Fruit fly (Drosophila melanogaster) whole organism, prepupa: ENCODE measurements around the gene ZnT86D.
A peak's percentile ranks its signal among the peaks of the same experiment; 100 is the strongest.

ENCODE experiments used
- Blimp-1 ChIP-seq: fragments of 200-800 bp; sonication (Bioruptor generic); optimal IDR thresholded peaks from 3 replicates; lab custom pipeline; 2017; ENCODE audit warnings: missing biosample characterization, missing genetic modification characterization, mild to moderate bottlenecking, moderate library complexity, missing genetic modification reagents
- CG10631 ChIP-seq: fragments of 200-800 bp; sonication (Bioruptor generic); optimal IDR thresholded peaks from 2 replicates; lab custom pipeline; 2016; ENCODE audit warnings: missing biosample characterization, missing genetic modification characterization
- CG10669 ChIP-seq: fragments of 200-800 bp; sonication (Bioruptor generic); optimal IDR thresholded peaks from 3 replicates; lab custom pipeline; 2018; ENCODE audit warnings: missing biosample characterization, mild to moderate bottlenecking, missing genetic modification characterization, moderate library complexity
- CG11294 ChIP-seq: fragments of 200-800 bp; sonication (Bioruptor generic); IDR thresholded peaks from 2 replicates; pipeline ENCODE4 v1.3.6; 2022; ENCODE audit warnings: missing biosample characterization, missing genetic modification characterization
- CG11762 ChIP-seq: fragments of 200-800 bp; sonication (Bioruptor generic); optimal IDR thresholded peaks from 3 replicates; lab custom pipeline; 2016; ENCODE audit warnings: missing biosample characterization, missing genetic modification characterization; ENCODE audit not compliant: insufficient read depth
- CG11902 ChIP-seq: fragments of 200-800 bp; sonication (Bioruptor generic); optimal IDR thresholded peaks from 3 replicates; lab custom pipeline; 2016; ENCODE audit warnings: missing biosample characterization, missing genetic modification characterization
- CG15336 ChIP-seq: fragments of 200-800 bp; sonication (Bioruptor generic); IDR thresholded peaks from 2 replicates; pipeline ENCODE4 v1.3.6; 2022; ENCODE audit warnings: missing biosample characterization, missing genetic modification characterization
- CG1621 ChIP-seq: fragments of 200-800 bp; sonication (Bioruptor generic); optimal IDR thresholded peaks from 3 replicates; lab custom pipeline; 2018; ENCODE audit warnings: missing biosample characterization, mild to moderate bottlenecking, missing genetic modification characterization
- CG3032 ChIP-seq: fragments of 200-800 bp; optimal IDR thresholded peaks from 2 replicates; lab custom pipeline; 2019; ENCODE audit warnings: missing biosample characterization, mild to moderate bottlenecking, missing genetic modification characterization, moderate library complexity
- CG31627 ChIP-seq: fragments of 200-800 bp; sonication (Bioruptor generic); optimal IDR thresholded peaks from 3 replicates; lab custom pipeline; 2016; ENCODE audit warnings: missing biosample characterization, missing genetic modification characterization
- CG32006 ChIP-seq: fragments of 200-800 bp; sonication (Bioruptor generic); optimal IDR thresholded peaks from 3 replicates; lab custom pipeline; 2017; ENCODE audit warnings: missing biosample characterization, mild to moderate bottlenecking, missing genetic modification characterization
- CG34406 ChIP-seq: fragments of 200-800 bp; sonication (Bioruptor generic); optimal IDR thresholded peaks from 3 replicates; lab custom pipeline; 2016; ENCODE audit warnings: missing biosample characterization, missing genetic modification characterization
- CG4318 ChIP-seq: fragments of 200-800 bp; sonication (Bioruptor generic); optimal IDR thresholded peaks from 3 replicates; lab custom pipeline; 2017; ENCODE audit warnings: missing biosample characterization, mild to moderate bottlenecking, missing genetic modification characterization
- CG6163 ChIP-seq: fragments of 200-800 bp; sonication (Bioruptor generic); IDR thresholded peaks from 3 replicates; pipeline ENCODE4 v1.3.6; 2022; ENCODE audit warnings: missing biosample characterization, missing genetic modification characterization
- CG6276 ChIP-seq: fragments of 200-800 bp; sonication (Bioruptor generic); optimal IDR thresholded peaks from 2 replicates; lab custom pipeline; 2017; ENCODE audit warnings: missing biosample characterization, mild to moderate bottlenecking, missing genetic modification characterization
- CG6792 ChIP-seq: fragments of 200-800 bp; sonication (Bioruptor generic); optimal IDR thresholded peaks from 3 replicates; lab custom pipeline; 2016; ENCODE audit warnings: missing biosample characterization, missing genetic modification characterization
- CG6808 ChIP-seq: fragments of 200-800 bp; sonication (Bioruptor generic); optimal IDR thresholded peaks from 3 replicates; lab custom pipeline; 2017; ENCODE audit warnings: missing biosample characterization, missing genetic modification characterization, mild to moderate bottlenecking, moderate library complexity, missing genetic modification reagents
- CG8319 ChIP-seq: fragments of 200-800 bp; sonication (Bioruptor generic); optimal IDR thresholded peaks from 3 replicates; lab custom pipeline; 2016; ENCODE audit warnings: missing biosample characterization, missing genetic modification characterization
- CG8632 ChIP-seq: fragments of 200-800 bp; sonication (Bioruptor generic); optimal IDR thresholded peaks from 3 replicates; lab custom pipeline; 2016; ENCODE audit warnings: missing biosample characterization, missing genetic modification characterization
- CG9139 ChIP-seq: fragments of 200-800 bp; sonication (Bioruptor generic); optimal IDR thresholded peaks from 3 replicates; lab custom pipeline; 2017; ENCODE audit warnings: missing biosample characterization, mild to moderate bottlenecking, missing genetic modification characterization
- Eip75B ChIP-seq: fragments of 200-800 bp; sonication (Bioruptor generic); optimal IDR thresholded peaks from 3 replicates; lab custom pipeline; 2016; ENCODE audit warnings: missing biosample characterization, missing genetic modification characterization
- Eip78C ChIP-seq: fragments of 200-800 bp; sonication (Bioruptor generic); peaks from one replicate; lab custom pipeline; 2016; ENCODE audit warnings: missing biosample characterization, missing genetic modification characterization
- Eip93F ChIP-seq: fragments of 200-800 bp; sonication (Bioruptor generic); optimal IDR thresholded peaks from 2 replicates; lab custom pipeline; 2016; ENCODE audit warnings: missing biosample characterization, mild to moderate bottlenecking, missing genetic modification characterization
- Ets21C ChIP-seq: fragments of 200-800 bp; sonication (Bioruptor generic); optimal IDR thresholded peaks from 3 replicates; lab custom pipeline; 2016; ENCODE audit warnings: missing biosample characterization, missing genetic modification characterization
- Ets96B ChIP-seq: fragments of 200-800 bp; optimal IDR thresholded peaks from 2 replicates; lab custom pipeline; 2019; ENCODE audit warnings: missing biosample characterization, mild to moderate bottlenecking, missing genetic modification characterization, moderate library complexity
- Gug ChIP-seq: fragments of 200-800 bp; sonication (Bioruptor generic); IDR thresholded peaks from 2 replicates; pipeline ENCODE4 v1.3.6; 2022; ENCODE audit warnings: missing biosample characterization, missing genetic modification characterization
- Hr38 ChIP-seq: sonication (Bioruptor generic); optimal IDR thresholded peaks from 2 replicates; lab custom pipeline; 2016; ENCODE audit warnings: missing biosample characterization, missing genetic modification characterization
- Hr39 ChIP-seq: fragments of 200-800 bp; sonication (Bioruptor generic); optimal IDR thresholded peaks from 2 replicates; lab custom pipeline; 2016; ENCODE audit warnings: missing biosample characterization, missing genetic modification characterization
- Hr4 ChIP-seq: fragments of 200-800 bp; sonication (Bioruptor generic); optimal IDR thresholded peaks from 3 replicates; lab custom pipeline; 2016; ENCODE audit warnings: missing biosample characterization, missing genetic modification characterization
- Met ChIP-seq: fragments of 200-800 bp; sonication (Bioruptor generic); optimal IDR thresholded peaks from 3 replicates; lab custom pipeline; 2016; ENCODE audit warnings: missing biosample characterization, missing genetic modification characterization
- Smox ChIP-seq: fragments of 200-800 bp; sonication (Bioruptor generic); optimal IDR thresholded peaks from 3 replicates; lab custom pipeline; 2016; ENCODE audit warnings: missing biosample characterization, missing genetic modification characterization
- Sox102F ChIP-seq: fragments of 200-800 bp; sonication (Bioruptor generic); optimal IDR thresholded peaks from 2 replicates; lab custom pipeline; 2016; ENCODE audit warnings: missing biosample characterization, mild to moderate bottlenecking, missing genetic modification characterization
- Sox15 ChIP-seq: fragments of 200-800 bp; sonication (Bioruptor generic); optimal IDR thresholded peaks from 3 replicates; lab custom pipeline; 2016; ENCODE audit warnings: missing biosample characterization, missing genetic modification characterization
- achi ChIP-seq: fragments of 200-800 bp; sonication (Bioruptor generic); optimal IDR thresholded peaks from 3 replicates; lab custom pipeline; 2016; ENCODE audit warnings: missing biosample characterization, missing genetic modification characterization
- cyc ChIP-seq: fragments of 200-800 bp; sonication (Bioruptor generic); optimal IDR thresholded peaks from 3 replicates; lab custom pipeline; 2016; ENCODE audit warnings: missing biosample characterization, missing genetic modification characterization
- dac ChIP-seq: fragments of 200-800 bp; sonication (Bioruptor generic); optimal IDR thresholded peaks from 2 replicates; lab custom pipeline; 2017; ENCODE audit warnings: missing biosample characterization, mild to moderate bottlenecking, missing genetic modification characterization
- dsx ChIP-seq: fragments of 200-800 bp; optimal IDR thresholded peaks from 3 replicates; lab custom pipeline; 2019; ENCODE audit warnings: missing biosample characterization, mild to moderate bottlenecking, missing genetic modification characterization, moderate library complexity; ENCODE audit not compliant: poor library complexity, severe bottlenecking
- eg ChIP-seq: fragments of 200-800 bp; sonication (Bioruptor generic); IDR thresholded peaks from 3 replicates; pipeline ENCODE4 v1.3.6; 2022; ENCODE audit warnings: missing biosample characterization, missing genetic modification characterization
- esn ChIP-seq: fragments of 200-800 bp; sonication (Bioruptor generic); optimal IDR thresholded peaks from 2 replicates; lab custom pipeline; 2016; ENCODE audit warnings: missing biosample characterization, mild to moderate bottlenecking, missing genetic modification characterization, moderate library complexity
- fd59A ChIP-seq: fragments of 200-800 bp; sonication (Bioruptor generic); optimal IDR thresholded peaks from 2 replicates; lab custom pipeline; 2017; ENCODE audit warnings: missing biosample characterization, mild to moderate bottlenecking, missing genetic modification characterization, missing genetic modification reagents
- fd85E ChIP-seq: fragments of 200-800 bp; sonication (Bioruptor generic); optimal IDR thresholded peaks from 3 replicates; lab custom pipeline; 2016; ENCODE audit warnings: missing biosample characterization, missing genetic modification characterization
- fkh ChIP-seq: fragments of 200-800 bp; sonication (Bioruptor generic); optimal IDR thresholded peaks from 3 replicates; lab custom pipeline; 2017; ENCODE audit warnings: missing biosample characterization, mild to moderate bottlenecking, missing genetic modification characterization, moderate library complexity
- lz ChIP-seq: fragments of 200-800 bp; sonication (Bioruptor generic); optimal IDR thresholded peaks from 3 replicates; lab custom pipeline; 2016; ENCODE audit warnings: missing biosample characterization, missing genetic modification characterization
- net ChIP-seq: fragments of 200-800 bp; sonication (Bioruptor generic); optimal IDR thresholded peaks from 3 replicates; lab custom pipeline; 2016; ENCODE audit warnings: missing biosample characterization, missing genetic modification characterization
- pdm3 ChIP-seq: fragments of 200-800 bp; sonication (Bioruptor generic); optimal IDR thresholded peaks from 3 replicates; lab custom pipeline; 2016; ENCODE audit warnings: missing biosample characterization, missing genetic modification characterization
- salr ChIP-seq, 2 experiments: fragments of 200-800 bp; sonication (Bioruptor generic); optimal IDR thresholded peaks; 3 replicates each; lab custom pipeline; 2016 to 2018; ENCODE audit warnings: missing biosample characterization in 2 of 2, missing genetic modification characterization in 2 of 2, mild to moderate bottlenecking in 1 of 2
- spab ChIP-seq: fragments of 200-800 bp; sonication (Bioruptor generic); optimal IDR thresholded peaks from 2 replicates; lab custom pipeline; 2017; ENCODE audit warnings: missing biosample characterization, mild to moderate bottlenecking, missing genetic modification characterization, missing genetic modification reagents
- ss ChIP-seq, 2 experiments: fragments of 200-800 bp; sonication (Bioruptor generic); optimal IDR thresholded peaks; 2 replicates in 1 of 2; 3 replicates in 1 of 2; lab custom pipeline; 2017 to 2018; ENCODE audit warnings: mild to moderate bottlenecking in 2 of 2, missing biosample characterization in 2 of 2, missing genetic modification characterization in 2 of 2, moderate library complexity in 1 of 2
- svp ChIP-seq: fragments of 200-800 bp; sonication (Bioruptor generic); peaks from one replicate; lab custom pipeline; 2016; ENCODE audit warnings: missing biosample characterization, missing genetic modification characterization
- topi ChIP-seq: fragments of 200-800 bp; sonication (Bioruptor generic); optimal IDR thresholded peaks from 3 replicates; lab custom pipeline; 2016; ENCODE audit warnings: missing biosample characterization, missing genetic modification characterization
- vri ChIP-seq: fragments of 200-800 bp; sonication (Bioruptor generic); optimal IDR thresholded peaks from 3 replicates; lab custom pipeline; 2016; ENCODE audit warnings: missing biosample characterization, mild to moderate bottlenecking, missing genetic modification characterization

Gene ZnT86D

DNA sequence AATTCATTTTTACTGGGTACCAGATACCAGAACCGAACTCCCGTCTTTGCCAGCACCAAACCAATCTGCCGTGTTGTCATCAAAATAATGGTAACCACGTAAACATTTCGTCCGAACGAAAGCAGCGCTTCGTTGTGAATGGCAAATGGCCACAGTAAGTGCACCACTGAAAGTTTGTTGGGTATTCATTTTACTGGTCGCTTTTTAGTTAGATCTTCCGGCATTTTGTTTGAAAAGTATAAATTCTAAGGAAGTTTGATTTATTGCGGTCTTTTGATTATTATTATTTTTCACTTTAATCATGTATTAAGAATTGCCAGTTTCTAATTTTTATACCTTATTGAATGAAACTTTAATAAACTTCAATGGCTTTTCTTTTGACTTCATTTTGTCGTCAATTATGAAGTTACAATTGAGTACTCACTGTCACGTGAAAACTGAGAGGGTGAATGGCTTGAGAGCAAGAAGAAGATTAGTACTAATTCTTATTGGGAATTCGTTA is at the start of gene ZnT86D:
ZnT86D (minus strand) TSS at position 91 of the 502 bp plus-strand sequence.
- no peak for TF ChIP-seq Hr38 (GFP tag; lab: Kevin White, UChicago)
- TF ChIP-seq Eip75B = peak; percentile 70
- TF ChIP-seq CG6792 (GFP tag; lab: Kevin White, UChicago) = peak; percentile 43
- peak; percentile 76 for TF ChIP-seq Sox102F (GFP tag; lab: Kevin White, UChicago)
- TF ChIP-seq achi (GFP tag; lab: Kevin White, UChicago) = peak; percentile 64
- TF ChIP-seq CG11294 (GFP tag; lab: Robert Waterston, UW) = peak; percentile 47; the same call in 1 of the 2 replicates
- TF ChIP-seq CG10669 (GFP tag; lab: Kevin White, UChicago) = peak; percentile 65
- 0 out of 2 replicates have a peak, but pooled peaks have one; percentile 54 for TF ChIP-seq Gug (GFP tag; lab: Robert Waterston, UW)
- TF ChIP-seq CG6808 (GFP tag; lab: Kevin White, UChicago) = peak; percentile 44
- TF ChIP-seq CG1621 = peak; percentile 45
- TF ChIP-seq salr (GFP tag; optimal IDR thresholded peaks at IDR 0.05; lab: Kevin White, UChicago) = peak in 1 of 2 experiments; percentile 54
- TF ChIP-seq CG9139 (GFP tag; lab: Kevin White, UChicago) = no peak
- peak; percentile 71 for TF ChIP-seq CG3032
- TF ChIP-seq pdm3 (GFP tag; lab: Kevin White, UChicago) = peak; percentile 69
- peak; percentile 76 for TF ChIP-seq CG10631
- TF ChIP-seq cyc (GFP tag; lab: Kevin White, UChicago) = peak; percentile 76
- peak; percentile 62 for TF ChIP-seq Ets96B (tag; lab: Kevin White, UChicago)
- peak; percentile 56 for TF ChIP-seq dsx (GFP tag; lab: Kevin White, UChicago)
- TF ChIP-seq Sox15 (GFP tag; lab: Kevin White, UChicago) = peak; percentile 25
- TF ChIP-seq fkh (GFP tag; lab: Kevin White, UChicago) = peak; percentile 40
- peak; percentile 34 for TF ChIP-seq CG11762 (GFP tag; lab: Kevin White, UChicago)
- TF ChIP-seq esn (GFP tag; lab: Kevin White, UChicago) = peak; percentile 83
- TF ChIP-seq Blimp-1 (GFP tag; lab: Kevin White, UChicago) = peak; percentile 35
- TF ChIP-seq eg (GFP tag; lab: Robert Waterston, UW) = peak; percentile 61
- TF ChIP-seq CG4318 (GFP tag; lab: Kevin White, UChicago) = no peak
- TF ChIP-seq Hr39 (GFP tag; lab: Kevin White, UChicago) = peak; percentile 75
- TF ChIP-seq Eip93F (GFP tag; lab: Kevin White, UChicago) = no peak
- no peak for TF ChIP-seq CG8319 (GFP tag; lab: Kevin White, UChicago)
- TF ChIP-seq dac (GFP tag; lab: Kevin White, UChicago) = peak; percentile 22
- peak; percentile 76 for TF ChIP-seq Met
- TF ChIP-seq Ets21C (GFP tag; lab: Kevin White, UChicago) = peak; percentile 58
- peak; percentile 44 for TF ChIP-seq net
- peak; percentile 74 for TF ChIP-seq CG32006 (GFP tag; lab: Kevin White, UChicago)
- TF ChIP-seq topi (GFP tag; lab: Kevin White, UChicago) = peak; percentile 78
- TF ChIP-seq CG11902 (GFP tag; lab: Kevin White, UChicago) = peak; percentile 67
- TF ChIP-seq spab (GFP tag; lab: Kevin White, UChicago) = no peak
- peak; percentile 1 for TF ChIP-seq fd59A (GFP tag; lab: Kevin White, UChicago)
- TF ChIP-seq ss (GFP tag; optimal IDR thresholded peaks at IDR 0.05; lab: Kevin White, UChicago) = peak; percentile 11 to 67
- no peak for TF ChIP-seq CG6276 (GFP tag; lab: Kevin White, UChicago)
- peak; percentile 71 for TF ChIP-seq CG31627
- peak; percentile 50 for TF ChIP-seq CG34406
- TF ChIP-seq CG6163 = 0 out of 3 replicates have a peak, but pooled peaks have one; percentile 29
- peak; percentile 56 for TF ChIP-seq vri (GFP tag; lab: Kevin White, UChicago)
- peak; percentile 80 for TF ChIP-seq lz (GFP tag; lab: Kevin White, UChicago)
- peak; percentile 85 for TF ChIP-seq Eip78C
- peak; percentile 60 for TF ChIP-seq CG15336
- no peak for TF ChIP-seq fd85E
- no peak for TF ChIP-seq svp (GFP tag; lab: Kevin White, UChicago)
- peak; percentile 65 for TF ChIP-seq Smox
- no peak for TF ChIP-seq CG8632 (GFP tag; lab: Kevin White, UChicago)
- peak; percentile 87 for TF ChIP-seq Hr4 (GFP tag; lab: Kevin White, UChicago)
